Fruit fly (Drosophila melanogaster) whole organism, embryonic: ENCODE measurements around the gene MCTS1.

Source experiments
- C15 ChIP-seq: fragments of 200-800 bp; sonication (Bioruptor generic); IDR thresholded peaks from 3 replicates; pipeline ENCODE4 v1.3.6; 2022; ENCODE audit warnings: missing biosample characterization, missing genetic modification characterization
- CG12299 ChIP-seq: fragments of 200-800 bp; sonication (Bioruptor generic); optimal IDR thresholded peaks from 2 replicates; lab custom pipeline; 2018; ENCODE audit warnings: missing biosample characterization, mild to moderate bottlenecking, missing genetic modification characterization
- CG13894 ChIP-seq: fragments of 200-800 bp; sonication (Bioruptor generic); optimal IDR thresholded peaks from 3 replicates; lab custom pipeline; 2018; ENCODE audit warnings: missing biosample characterization, mild to moderate bottlenecking, missing genetic modification characterization, moderate library complexity
- CG33557 ChIP-seq: fragments of 200-800 bp; sonication (Bioruptor generic); optimal IDR thresholded peaks from 2 replicates; lab custom pipeline; 2019; ENCODE audit warnings: missing biosample characterization, mild to moderate bottlenecking, missing genetic modification characterization, moderate library complexity
- CG3838 ChIP-seq: fragments of 200-800 bp; sonication (Bioruptor generic); optimal IDR thresholded peaks from 3 replicates; lab custom pipeline; 2016; ENCODE audit warnings: missing biosample characterization, missing genetic modification characterization
- CG4328 ChIP-seq: fragments of 200-800 bp; sonication (Bioruptor generic); optimal IDR thresholded peaks from 3 replicates; lab custom pipeline; 2017; ENCODE audit warnings: missing biosample characterization, missing genetic modification reagents, missing genetic modification characterization
- CG4404 ChIP-seq: fragments of 200-800 bp; sonication (Bioruptor generic); IDR thresholded peaks from 2 replicates; pipeline ENCODE4 v1.3.6; 2022; ENCODE audit warnings: missing biosample characterization, missing genetic modification characterization
- CG4424 ChIP-seq: fragments of 200-800 bp; sonication (Bioruptor generic); optimal IDR thresholded peaks from 3 replicates; lab custom pipeline; 2016; ENCODE audit warnings: missing biosample characterization, missing genetic modification characterization
- CG6254 ChIP-seq: fragments of 200-800 bp; sonication (Bioruptor generic); optimal IDR thresholded peaks from 3 replicates; lab custom pipeline; 2017; ENCODE audit warnings: mild to moderate bottlenecking, missing biosample characterization, missing genetic modification reagents, missing genetic modification characterization
- CG7271 ChIP-seq: fragments of 200-800 bp; sonication (Bioruptor generic); optimal IDR thresholded peaks from 2 replicates; lab custom pipeline; 2018; ENCODE audit warnings: missing biosample characterization, mild to moderate bottlenecking, missing genetic modification characterization, moderate library complexity
- CG8359 ChIP-seq: fragments of 200-800 bp; sonication (Bioruptor generic); optimal IDR thresholded peaks from 2 replicates; lab custom pipeline; 2017; ENCODE audit warnings: missing biosample characterization, mild to moderate bottlenecking, missing genetic modification characterization, borderline replicate concordance
- CG9817 ChIP-seq: fragments of 200-800 bp; sonication (Bioruptor generic); optimal IDR thresholded peaks from 2 replicates; lab custom pipeline; 2018; ENCODE audit warnings: missing biosample characterization, mild to moderate bottlenecking, missing genetic modification characterization, moderate library complexity
- CoRest ChIP-seq: fragments of 200-800 bp; sonication (Bioruptor generic); optimal IDR thresholded peaks from 3 replicates; lab custom pipeline; 2018; ENCODE audit warnings: missing biosample characterization, mild to moderate bottlenecking, missing genetic modification characterization, moderate library complexity
- Dp ChIP-seq: fragments of 200-800 bp; sonication (Bioruptor generic); optimal IDR thresholded peaks from 2 replicates; lab custom pipeline; 2018; ENCODE audit warnings: missing biosample characterization, mild to moderate bottlenecking, missing genetic modification characterization, moderate library complexity
- E2f2 ChIP-seq: fragments of 200-800 bp; sonication (Bioruptor generic); IDR thresholded peaks from 2 replicates; pipeline ENCODE4 v1.3.6; 2022; ENCODE audit warnings: missing biosample characterization, missing genetic modification characterization
- Elba2 ChIP-seq: fragments of 200-800 bp; sonication (Bioruptor generic); optimal IDR thresholded peaks from 3 replicates; lab custom pipeline; 2016; ENCODE audit warnings: missing biosample characterization, missing genetic modification characterization
- H2.0 ChIP-seq: fragments of 200-800 bp; sonication (Bioruptor generic); IDR thresholded peaks from 2 replicates; pipeline ENCODE4 v1.3.6; 2022; ENCODE audit warnings: missing biosample characterization, missing genetic modification characterization
- Hr3 ChIP-seq: fragments of 200-800 bp; sonication (Bioruptor generic); optimal IDR thresholded peaks from 3 replicates; lab custom pipeline; 2016; ENCODE audit warnings: missing biosample characterization, missing genetic modification characterization
- Hr51 ChIP-seq, 2 experiments: fragments of 200-800 bp; sonication (Bioruptor generic); optimal IDR thresholded peaks; 2 replicates in 1 of 2; 3 replicates in 1 of 2; lab custom pipeline; 2016 to 2018; ENCODE audit warnings: missing biosample characterization in 2 of 2, missing genetic modification characterization in 2 of 2, mild to moderate bottlenecking in 1 of 2, moderate library complexity in 1 of 2
- Meics ChIP-seq: fragments of 200-800 bp; sonication (Bioruptor generic); optimal IDR thresholded peaks from 2 replicates; lab custom pipeline; 2017; ENCODE audit warnings: missing biosample characterization, mild to moderate bottlenecking, missing genetic modification characterization
- Myb ChIP-seq: fragments of 200-800 bp; sonication (Bioruptor generic); optimal IDR thresholded peaks from 2 replicates; lab custom pipeline; 2016; ENCODE audit warnings: missing biosample characterization, missing genetic modification characterization
- NK7.1 ChIP-seq: fragments of 200-800 bp; sonication (Bioruptor generic); optimal IDR thresholded peaks from 3 replicates; lab custom pipeline; 2016; ENCODE audit warnings: missing biosample characterization, missing genetic modification characterization
- PHDP ChIP-seq: fragments of 200-800 bp; sonication (Bioruptor generic); optimal IDR thresholded peaks from 3 replicates; lab custom pipeline; 2018; ENCODE audit warnings: missing biosample characterization, mild to moderate bottlenecking, missing genetic modification characterization, moderate library complexity
- Rx ChIP-seq: fragments of 200-800 bp; sonication (Bioruptor generic); IDR thresholded peaks from 2 replicates; pipeline ENCODE4 v1.3.6; 2022; ENCODE audit warnings: missing biosample characterization, missing genetic modification characterization
- Vsx1 ChIP-seq: fragments of 200-800 bp; sonication (Bioruptor generic); optimal IDR thresholded peaks from 2 replicates; lab custom pipeline; 2017; ENCODE audit warnings: missing biosample characterization, mild to moderate bottlenecking, missing genetic modification characterization, missing genetic modification reagents
- abd-A ChIP-seq: fragments of 200-800 bp; sonication (Bioruptor generic); optimal IDR thresholded peaks from 3 replicates; lab custom pipeline; 2019; ENCODE audit warnings: missing biosample characterization, mild to moderate bottlenecking, missing genetic modification characterization, moderate library complexity
- bowl ChIP-seq: fragments of 200-800 bp; sonication (Bioruptor generic); IDR thresholded peaks from 2 replicates; pipeline ENCODE4 v1.3.6; 2022; ENCODE audit warnings: missing biosample characterization, missing genetic modification characterization
- chif ChIP-seq, 2 experiments: fragments of 200-800 bp; sonication (Bioruptor generic); optimal IDR thresholded peaks; 3 replicates each; lab custom pipeline; 2016; ENCODE audit warnings: missing biosample characterization in 2 of 2, missing genetic modification characterization in 2 of 2
- chm ChIP-seq: fragments of 200-800 bp; sonication (Bioruptor generic); IDR thresholded peaks from 2 replicates; pipeline ENCODE4 v1.3.6; 2022; ENCODE audit warnings: missing biosample characterization, missing genetic modification characterization
- dan ChIP-seq: fragments of 200-800 bp; sonication (Bioruptor generic); IDR thresholded peaks from 2 replicates; pipeline ENCODE4 v1.3.6; 2022; ENCODE audit warnings: missing biosample characterization, missing genetic modification characterization
- emc ChIP-seq: fragments of 200-800 bp; sonication (Bioruptor generic); optimal IDR thresholded peaks from 2 replicates; lab custom pipeline; 2016; ENCODE audit warnings: missing biosample characterization, missing genetic modification characterization
- en ChIP-seq: fragments of 200-800 bp; sonication (Bioruptor generic); optimal IDR thresholded peaks from 2 replicates; lab custom pipeline; 2016; ENCODE audit warnings: missing biosample characterization, missing genetic modification characterization
- fd96Cb ChIP-seq: fragments of 200-800 bp; sonication (Bioruptor generic); optimal IDR thresholded peaks from 2 replicates; lab custom pipeline; 2018; ENCODE audit warnings: missing biosample characterization, mild to moderate bottlenecking, missing genetic modification characterization, moderate library complexity
- fru ChIP-seq: fragments of >200 bp; optimal IDR thresholded peaks from 2 replicates; lab custom pipeline; 2017
- gcm ChIP-seq: fragments of 200-800 bp; sonication (Bioruptor generic); optimal IDR thresholded peaks from 2 replicates; lab custom pipeline; 2019; ENCODE audit warnings: missing biosample characterization, mild to moderate bottlenecking, missing genetic modification characterization, moderate library complexity
- gcm2 ChIP-seq: fragments of 200-800 bp; sonication (Bioruptor generic); optimal IDR thresholded peaks from 2 replicates; lab custom pipeline; 2016; ENCODE audit warnings: missing biosample characterization, missing genetic modification characterization
- grau ChIP-seq: fragments of 200-800 bp; optimal IDR thresholded peaks from 3 replicates; lab custom pipeline; 2019; ENCODE audit warnings: missing biosample characterization, mild to moderate bottlenecking, missing genetic modification characterization, moderate library complexity
- gsb-n ChIP-seq: fragments of 200-800 bp; sonication (Bioruptor generic); optimal IDR thresholded peaks from 3 replicates; lab custom pipeline; 2018; ENCODE audit warnings: missing biosample characterization, mild to moderate bottlenecking, missing genetic modification characterization
- nerfin-1 ChIP-seq: fragments of 200-800 bp; sonication (Bioruptor generic); optimal IDR thresholded peaks from 3 replicates; lab custom pipeline; 2019; ENCODE audit warnings: missing biosample characterization, mild to moderate bottlenecking, missing genetic modification characterization, moderate library complexity
- onecut ChIP-seq: fragments of 200-800 bp; sonication (Bioruptor generic); IDR thresholded peaks from 2 replicates; pipeline ENCODE4 v1.3.6; 2022; ENCODE audit warnings: missing biosample characterization, missing genetic modification characterization
- otp ChIP-seq: fragments of 200-800 bp; sonication (Bioruptor generic); IDR thresholded peaks from 3 replicates; pipeline ENCODE4, ENCODE4 v1.3.6; 2022; ENCODE audit warnings: missing biosample characterization, missing genetic modification characterization
- p53 ChIP-seq: fragments of 200-800 bp; sonication (Bioruptor generic); optimal IDR thresholded peaks from 2 replicates; lab custom pipeline; 2016; ENCODE audit warnings: missing biosample characterization, missing genetic modification characterization
- phol ChIP-seq: fragments of 200-800 bp; sonication (Bioruptor generic); optimal IDR thresholded peaks from 3 replicates; lab custom pipeline; 2018; ENCODE audit warnings: missing biosample characterization, mild to moderate bottlenecking, missing genetic modification characterization, moderate library complexity
- prd ChIP-seq, 3 experiments: fragments of >200 bp in 2 of 3; fragments of 200-800 bp in 1 of 3; sonication (Bioruptor generic) in 1 of 3; optimal IDR thresholded peaks in 2 of 3; IDR thresholded peaks in 1 of 3; 2 replicates in 2 of 3; 3 replicates in 1 of 3; pipeline versions ENCODE4 v1.3.6 to Lab custom; 2017 to 2022; ENCODE audit warnings: missing biosample characterization in 1 of 3, missing genetic modification characterization in 1 of 3
- sima ChIP-seq: fragments of 200-800 bp; sonication (Bioruptor generic); optimal IDR thresholded peaks from 2 replicates; lab custom pipeline; 2016; ENCODE audit warnings: missing biosample characterization, missing genetic modification characterization
- sna ChIP-seq: fragments of 200-800 bp; sonication (Bioruptor generic); IDR thresholded peaks from 2 replicates; pipeline ENCODE4 v1.3.6; 2022; ENCODE audit warnings: missing biosample characterization, missing genetic modification characterization; ENCODE audit not compliant: partially characterized antibody
- ssp ChIP-seq: fragments of 200-800 bp; sonication (Bioruptor generic); IDR thresholded peaks from 2 replicates; pipeline ENCODE4 v1.3.6; 2022; ENCODE audit warnings: missing biosample characterization, missing genetic modification characterization
- tin ChIP-seq: fragments of 200-800 bp; sonication (Bioruptor generic); optimal IDR thresholded peaks from 3 replicates; lab custom pipeline; 2016; ENCODE audit warnings: missing biosample characterization, missing genetic modification characterization
- trem ChIP-seq: fragments of 200-800 bp; optimal IDR thresholded peaks from 3 replicates; lab custom pipeline; 2019; ENCODE audit warnings: missing biosample characterization, mild to moderate bottlenecking, missing genetic modification characterization, moderate library complexity
- ttk ChIP-seq: fragments of 200-800 bp; sonication (Bioruptor generic); IDR thresholded peaks from 2 replicates; pipeline ENCODE4 v2.1.2; 2022; ENCODE audit warnings: missing biosample characterization, missing genetic modification characterization

Gene MCTS1

dm6 chrX:5989368-5989767 lies 48.3 kb upstream of the MCTS1 start:
- TF ChIP-seq CG9817, result peak; percentile 6
- TF ChIP-seq gcm2, result no peak
- peak; percentile 58 for TF ChIP-seq grau (tag; lab: Kevin White, UChicago)
- no peak for TF ChIP-seq CG8359 (GFP tag; lab: Kevin White, UChicago)
- TF ChIP-seq phol, result peak; percentile 56
- peak; percentile 2 to 11 for TF ChIP-seq chif (GFP tag; optimal IDR thresholded peaks at IDR 0.05; lab: Kevin White, UChicago)
- peak; percentile 55; the same call in 1 of the 3 replicates for TF ChIP-seq otp (GFP tag; lab: Robert Waterston, UW)
- peak; percentile 18; the same call in 1 of the 2 replicates for TF ChIP-seq E2f2 (GFP tag; lab: Robert Waterston, UW)
- peak; percentile 28 for TF ChIP-seq CG4424 (GFP tag; lab: Kevin White, UChicago)
- TF ChIP-seq Hr3 (GFP tag; lab: Kevin White, UChicago), result no peak
- no peak for TF ChIP-seq Myb (GFP tag; lab: Kevin White, UChicago)
- peak; percentile 46; the same call in 1 of the 2 replicates for TF ChIP-seq ttk (GFP tag; lab: Robert Waterston, UW)
- peak; percentile 35 for TF ChIP-seq tin (GFP tag; lab: Kevin White, UChicago)
- no peak for TF ChIP-seq CG3838 (GFP tag; lab: Kevin White, UChicago)
- TF ChIP-seq abd-A, result no peak
- TF ChIP-seq gcm, result no peak
- no peak for TF ChIP-seq CG4404
- TF ChIP-seq CG33557, result no peak
- peak; percentile 10 for TF ChIP-seq CG6254 (GFP tag; lab: Kevin White, UChicago)
- peak; percentile 36 for TF ChIP-seq CoRest (tag; lab: Kevin White, UChicago)
- TF ChIP-seq C15 (GFP tag; lab: Robert Waterston, UW), result no peak
- peak; percentile 7 for TF ChIP-seq Meics (GFP tag; lab: Kevin White, UChicago)
- TF ChIP-seq CG13894, result no peak
- TF ChIP-seq Dp, result no peak
- no peak for TF ChIP-seq sima
- no peak for TF ChIP-seq trem
- no peak for TF ChIP-seq nerfin-1 (tag; lab: Kevin White, UChicago)
- TF ChIP-seq PHDP (tag; lab: Kevin White, UChicago), result peak; percentile 34
- no peak for TF ChIP-seq emc (GFP tag; lab: Kevin White, UChicago)
- TF ChIP-seq Vsx1, result no peak
- no peak for TF ChIP-seq Elba2 (GFP tag; lab: Kevin White, UChicago)
- no peak for TF ChIP-seq H2.0 (GFP tag; lab: Robert Waterston, UW)
- peak; percentile 38; the same call in 1 of the 2 replicates for TF ChIP-seq ssp
- no peak for TF ChIP-seq CG12299 (tag; lab: Kevin White, UChicago)
- peak; percentile 37; the same call in 1 of the 2 replicates for TF ChIP-seq Rx (GFP tag; lab: Robert Waterston, UW)
- TF ChIP-seq gsb-n, result peak; percentile 9
- no peak for TF ChIP-seq sna
- TF ChIP-seq dan (GFP tag; lab: Robert Waterston, UW), result no peak
- TF ChIP-seq CG4328 (GFP tag; lab: Kevin White, UChicago), result no peak
- TF ChIP-seq CG7271 (tag; lab: Kevin White, UChicago), result no peak
- TF ChIP-seq chm (GFP tag; lab: Robert Waterston, UW), result 0 out of 2 replicates have a peak, but pooled peaks have one; percentile 42
- no peak for TF ChIP-seq onecut (GFP tag; lab: Robert Waterston, UW)
- TF ChIP-seq fru, result no peak
- TF ChIP-seq p53 (GFP tag; lab: Kevin White, UChicago), result no peak
- no peak for TF ChIP-seq bowl (GFP tag; lab: Robert Waterston, UW)
- peak in 1 of 2 experiments; percentile 63 for TF ChIP-seq Hr51 (GFP tag; optimal IDR thresholded peaks at IDR 0.05; lab: Kevin White, UChicago)
- TF ChIP-seq fd96Cb (tag; lab: Kevin White, UChicago), result peak; percentile 42
- no peak for TF ChIP-seq prd (optimal IDR thresholded peaks at IDR 0.05; lab: Kevin White, UChicago)
- TF ChIP-seq prd (GFP tag; IDR thresholded peaks at IDR 0.05; lab: Robert Waterston, UW), result peak; percentile 70
- no peak for TF ChIP-seq NK7.1
- TF ChIP-seq en (GFP tag; lab: Kevin White, UChicago), result no peak
